Fruit fly (Drosophila melanogaster) whole organism, embryonic: ENCODE data around the gene CG17777.

ENCODE experiments used
- Asciz ChIP-seq: fragments of 200-800 bp; sonication (Bioruptor generic); optimal IDR thresholded peaks from 2 replicates; lab custom pipeline; 2017; ENCODE audit warnings: missing biosample characterization, mild to moderate bottlenecking, missing genetic modification characterization, missing genetic modification reagents
- Atf6 ChIP-seq: fragments of 200-800 bp; sonication (Bioruptor generic); IDR thresholded peaks from 2 replicates; pipeline ENCODE4 v1.3.6; 2022; ENCODE audit warnings: missing biosample characterization, missing genetic modification characterization
- B-H1 ChIP-seq: fragments of 200-800 bp; sonication (Bioruptor generic); IDR thresholded peaks from 3 replicates; pipeline ENCODE4 v1.3.6; 2022; ENCODE audit warnings: missing biosample characterization, missing genetic modification characterization
- Bdp1 ChIP-seq: fragments of 200-800 bp; sonication (Bioruptor generic); optimal IDR thresholded peaks from 3 replicates; lab custom pipeline; 2016; ENCODE audit warnings: missing biosample characterization, missing genetic modification characterization
- CG10462 ChIP-seq: fragments of 200-800 bp; sonication (Bioruptor generic); optimal IDR thresholded peaks from 2 replicates; lab custom pipeline; 2016; ENCODE audit warnings: missing biosample characterization, missing genetic modification characterization
- CG10543 ChIP-seq: fragments of 200-800 bp; sonication (Bioruptor generic); optimal IDR thresholded peaks from 3 replicates; lab custom pipeline; 2017; ENCODE audit warnings: missing biosample characterization, mild to moderate bottlenecking, missing genetic modification characterization, moderate library complexity
- CG11504 ChIP-seq: fragments of 200-800 bp; sonication (Bioruptor generic); optimal IDR thresholded peaks from 3 replicates; lab custom pipeline; 2019; ENCODE audit warnings: missing biosample characterization, mild to moderate bottlenecking, missing genetic modification characterization, moderate library complexity
- CG11696 ChIP-seq: fragments of 200-800 bp; sonication (Bioruptor generic); IDR thresholded peaks from 2 replicates; pipeline ENCODE4 v1.3.6; 2022; ENCODE audit warnings: missing biosample characterization, missing genetic modification characterization
- CG13287 ChIP-seq: fragments of 200-800 bp; sonication (Bioruptor generic); IDR thresholded peaks from 2 replicates; pipeline ENCODE4 v1.3.6; 2022; ENCODE audit warnings: missing biosample characterization, missing genetic modification characterization; ENCODE audit not compliant: partially characterized antibody
- CG13624 ChIP-seq: fragments of 200-800 bp; sonication (Bioruptor generic); optimal IDR thresholded peaks from 2 replicates; lab custom pipeline; 2016; ENCODE audit warnings: missing biosample characterization, missing genetic modification characterization
- CG14965 ChIP-seq: fragments of 200-800 bp; sonication (Bioruptor generic); optimal IDR thresholded peaks from 2 replicates; lab custom pipeline; 2016; ENCODE audit warnings: missing biosample characterization, missing genetic modification characterization, borderline replicate concordance
- CG15073 ChIP-seq: fragments of 200-800 bp; sonication (Bioruptor generic); optimal IDR thresholded peaks from 2 replicates; lab custom pipeline; 2016; ENCODE audit warnings: missing biosample characterization, missing genetic modification characterization
- CG15269 ChIP-seq: fragments of 200-800 bp; sonication (Bioruptor generic); optimal IDR thresholded peaks from 2 replicates; lab custom pipeline; 2018; ENCODE audit warnings: missing biosample characterization, mild to moderate bottlenecking, missing genetic modification characterization, moderate library complexity
- CG17802 ChIP-seq: fragments of 200-800 bp; sonication (Bioruptor generic); optimal IDR thresholded peaks from 2 replicates; lab custom pipeline; 2018; ENCODE audit warnings: missing biosample characterization, mild to moderate bottlenecking, missing genetic modification characterization, moderate library complexity
- CG2199 ChIP-seq: fragments of 200-800 bp; sonication (Bioruptor generic); IDR thresholded peaks from 3 replicates; pipeline ENCODE4 v1.3.6; 2022; ENCODE audit warnings: missing biosample characterization, missing genetic modification characterization
- CG2678 ChIP-seq: fragments of 200-800 bp; sonication (Bioruptor generic); optimal IDR thresholded peaks from 3 replicates; lab custom pipeline; 2019; ENCODE audit warnings: missing biosample characterization, mild to moderate bottlenecking, missing genetic modification characterization, moderate library complexity
- CG31224 ChIP-seq: fragments of 200-800 bp; sonication (Bioruptor generic); IDR thresholded peaks from 2 replicates; pipeline ENCODE4 v1.3.6; 2022; ENCODE audit warnings: missing biosample characterization, missing genetic modification characterization
- CG3838 ChIP-seq: fragments of 200-800 bp; sonication (Bioruptor generic); optimal IDR thresholded peaks from 3 replicates; lab custom pipeline; 2016; ENCODE audit warnings: missing biosample characterization, missing genetic modification characterization
- CG4617 ChIP-seq: fragments of 200-800 bp; sonication (Bioruptor generic); optimal IDR thresholded peaks from 3 replicates; lab custom pipeline; 2016; ENCODE audit warnings: missing biosample characterization, missing genetic modification characterization, borderline replicate concordance
- CG6272 ChIP-seq: fragments of 200-800 bp; sonication (Bioruptor generic); IDR thresholded peaks from 2 replicates; pipeline ENCODE4 v1.3.6; 2022; ENCODE audit warnings: missing biosample characterization, missing genetic modification characterization
- CTCF ChIP-seq: fragments of 200-800 bp; sonication (Bioruptor generic); optimal IDR thresholded peaks from 2 replicates; lab custom pipeline; 2017; ENCODE audit warnings: missing biosample characterization, mild to moderate bottlenecking, missing genetic modification characterization, moderate library complexity
- D ChIP-seq, 2 experiments: fragments of 200-800 bp in 1 of 2; fragments of >200 bp in 1 of 2; sonication (Bioruptor generic) in 1 of 2; optimal IDR thresholded peaks; 2 replicates in 1 of 2; 3 replicates in 1 of 2; lab custom pipeline; 2017; ENCODE audit warnings: mild to moderate bottlenecking in 1 of 2, missing biosample characterization in 1 of 2, missing genetic modification characterization in 1 of 2, missing genetic modification reagents in 1 of 2
- Dek ChIP-seq: fragments of 200-800 bp; sonication (Bioruptor generic); optimal IDR thresholded peaks from 3 replicates; lab custom pipeline; 2019; ENCODE audit warnings: missing biosample characterization, mild to moderate bottlenecking, missing genetic modification characterization, moderate library complexity
- Dp ChIP-seq: fragments of 200-800 bp; sonication (Bioruptor generic); optimal IDR thresholded peaks from 2 replicates; lab custom pipeline; 2018; ENCODE audit warnings: missing biosample characterization, mild to moderate bottlenecking, missing genetic modification characterization, moderate library complexity
- Dref ChIP-seq: fragments of 200-800 bp; sonication (Bioruptor generic); IDR thresholded peaks from 2 replicates; pipeline ENCODE4 v1.3.6; 2022; ENCODE audit warnings: missing biosample characterization, missing genetic modification characterization
- Gug ChIP-seq: fragments of 200-800 bp; sonication (Bioruptor generic); IDR thresholded peaks from 4 replicates; pipeline ENCODE4 v1.3.6; 2022; ENCODE audit warnings: missing biosample characterization, missing genetic modification characterization
- H15 ChIP-seq: fragments of 200-800 bp; sonication (Bioruptor generic); IDR thresholded peaks from 3 replicates; pipeline ENCODE4 v1.3.6; 2022; ENCODE audit warnings: missing biosample characterization, missing genetic modification characterization
- HHEX ChIP-seq: fragments of 200-800 bp; sonication (Bioruptor generic); optimal IDR thresholded peaks from 3 replicates; lab custom pipeline; 2017; ENCODE audit warnings: missing biosample characterization, mild to moderate bottlenecking, missing genetic modification characterization, missing genetic modification reagents
- MTF-1 ChIP-seq: fragments of 200-800 bp; sonication (Bioruptor generic); optimal IDR thresholded peaks from 2 replicates; lab custom pipeline; 2018; ENCODE audit warnings: missing biosample characterization, mild to moderate bottlenecking, missing genetic modification characterization, borderline replicate concordance
- Nf-YB ChIP-seq: fragments of 200-800 bp; sonication (Bioruptor generic); optimal IDR thresholded peaks from 3 replicates; lab custom pipeline; 2019; ENCODE audit warnings: missing biosample characterization, mild to moderate bottlenecking, missing genetic modification characterization, moderate library complexity
- Poxn ChIP-seq: fragments of 200-800 bp; sonication (Bioruptor generic); IDR thresholded peaks from 2 replicates; pipeline ENCODE4 v1.3.6; 2022; ENCODE audit warnings: missing biosample characterization, missing genetic modification characterization
- Six4 ChIP-seq: fragments of 200-800 bp; sonication (Bioruptor generic); optimal IDR thresholded peaks from 2 replicates; lab custom pipeline; 2016; ENCODE audit warnings: missing biosample characterization, missing genetic modification characterization
- Spps ChIP-seq: fragments of 200-800 bp; sonication (Bioruptor generic); optimal IDR thresholded peaks from 2 replicates; lab custom pipeline; 2018; ENCODE audit warnings: missing biosample characterization, mild to moderate bottlenecking, missing genetic modification characterization
- Ssrp ChIP-seq: fragments of 200-800 bp; sonication (Bioruptor generic); optimal IDR thresholded peaks from 2 replicates; lab custom pipeline; 2018; ENCODE audit warnings: missing biosample characterization, mild to moderate bottlenecking, missing genetic modification characterization, moderate library complexity
- YL-1 ChIP-seq: fragments of 200-800 bp; sonication (Bioruptor generic); optimal IDR thresholded peaks from 3 replicates; lab custom pipeline; 2017; ENCODE audit warnings: missing biosample characterization, mild to moderate bottlenecking, missing genetic modification characterization
- chif ChIP-seq, 2 experiments: fragments of 200-800 bp; sonication (Bioruptor generic); optimal IDR thresholded peaks; 3 replicates each; lab custom pipeline; 2016; ENCODE audit warnings: missing biosample characterization in 2 of 2, missing genetic modification characterization in 2 of 2
- dpn ChIP-seq, 2 experiments: fragments of 200-800 bp; sonication (Bioruptor generic); optimal IDR thresholded peaks; 3 replicates each; lab custom pipeline; 2016; ENCODE audit warnings: missing biosample characterization in 2 of 2, missing genetic modification characterization in 2 of 2
- emc ChIP-seq: fragments of 200-800 bp; sonication (Bioruptor generic); optimal IDR thresholded peaks from 2 replicates; lab custom pipeline; 2016; ENCODE audit warnings: missing biosample characterization, missing genetic modification characterization
- esg ChIP-seq: fragments of 200-800 bp; sonication (Bioruptor generic); conservative IDR thresholded peaks from 2 replicates; pipeline ENCODE4 v1.3.6; 2022; ENCODE audit warnings: missing biosample characterization, missing genetic modification characterization
- ewg ChIP-seq: fragments of 200-800 bp; sonication (Bioruptor generic); optimal IDR thresholded peaks from 3 replicates; lab custom pipeline; 2017; ENCODE audit warnings: mild to moderate bottlenecking, missing biosample characterization, missing genetic modification reagents, missing genetic modification characterization
- exex ChIP-seq: fragments of 200-800 bp; sonication (Bioruptor generic); optimal IDR thresholded peaks from 4 replicates; lab custom pipeline; 2018; ENCODE audit warnings: missing biosample characterization, mild to moderate bottlenecking, missing genetic modification characterization, moderate library complexity
- fd64A ChIP-seq: fragments of 200-800 bp; sonication (Bioruptor generic); optimal IDR thresholded peaks from 3 replicates; lab custom pipeline; 2018; ENCODE audit warnings: missing biosample characterization, mild to moderate bottlenecking, missing genetic modification characterization
- h ChIP-seq: fragments of >200 bp; optimal IDR thresholded peaks from 2 replicates; lab custom pipeline; 2017
- hbn ChIP-seq: fragments of 200-800 bp; sonication (Bioruptor generic); IDR thresholded peaks from 2 replicates; pipeline ENCODE4 v1.3.6; 2022; ENCODE audit warnings: missing biosample characterization, missing genetic modification characterization; ENCODE audit not compliant: partially characterized antibody
- onecut ChIP-seq: fragments of 200-800 bp; sonication (Bioruptor generic); IDR thresholded peaks from 2 replicates; pipeline ENCODE4 v1.3.6; 2022; ENCODE audit warnings: missing biosample characterization, missing genetic modification characterization
- pan ChIP-seq, 4 experiments: fragments of >200 bp in 3 of 4; fragments of 200-800 bp in 1 of 4; sonication (Bioruptor generic) in 1 of 4; optimal IDR thresholded peaks in 3 of 4; IDR thresholded peaks in 1 of 4; 2 replicates each; pipeline versions ENCODE4 v1.3.6 to Lab custom; 2017 to 2022; ENCODE audit warnings: missing biosample characterization in 2 of 4, missing genetic modification characterization in 2 of 4, mixed read lengths in 1 of 4
- slp2 ChIP-seq: fragments of 200-800 bp; sonication (Bioruptor generic); optimal IDR thresholded peaks from 2 replicates; lab custom pipeline; 2016; ENCODE audit warnings: missing biosample characterization, missing genetic modification characterization
- tna ChIP-seq: fragments of 200-800 bp; sonication (Bioruptor generic); IDR thresholded peaks from 2 replicates; pipeline ENCODE4 v1.3.6; 2022; ENCODE audit warnings: missing biosample characterization, missing genetic modification characterization; ENCODE audit not compliant: partially characterized antibody
- unc-4 ChIP-seq: fragments of 200-800 bp; sonication (Bioruptor generic); IDR thresholded peaks from 2 replicates; pipeline ENCODE4 v1.3.6; 2022; ENCODE audit warnings: missing biosample characterization, missing genetic modification characterization; ENCODE audit not compliant: partially characterized antibody

The CG17777 gene

DNA sequence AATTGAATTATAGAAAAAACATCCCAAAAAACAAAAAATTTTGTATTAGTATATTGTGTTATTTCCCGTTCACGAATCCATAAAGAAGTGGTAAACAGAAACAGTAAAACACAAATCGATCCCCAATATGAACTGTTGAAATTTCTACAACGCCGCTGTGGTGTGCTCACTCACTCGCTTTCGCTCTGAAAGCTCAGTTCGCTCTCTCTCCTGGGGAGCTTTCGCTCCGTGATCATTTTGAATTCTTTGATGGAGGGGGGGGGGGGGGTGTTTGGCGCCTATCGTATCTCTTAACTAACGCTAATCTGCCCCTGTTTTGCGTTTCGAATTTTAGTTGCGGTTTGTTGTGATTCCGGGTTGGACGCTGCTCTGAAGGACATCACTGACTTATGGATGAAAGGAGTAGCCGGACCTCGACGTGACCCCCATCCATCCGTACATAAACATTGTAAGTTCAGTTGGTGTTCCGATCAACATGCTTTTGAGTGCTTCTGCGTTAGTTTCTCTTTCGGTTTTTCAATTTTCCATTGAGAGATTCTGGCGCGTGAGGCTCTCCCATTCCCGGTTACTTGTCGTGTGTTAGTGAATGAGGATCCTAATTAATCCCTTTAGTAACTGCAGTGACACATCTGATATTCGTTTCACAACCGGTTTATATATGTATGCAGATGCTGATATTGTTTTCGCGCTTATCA is 45.3 kb upstream of the CG17777 start, which contains the start of gene D2hgdh (continued):
- TF ChIP-seq HHEX (GFP tag; lab: Kevin White, UChicago) = no peak
- TF ChIP-seq tna (GFP tag; lab: Robert Waterston, UW) = no peak
- no peak for TF ChIP-seq Dek (tag; lab: Kevin White, UChicago)
- no peak for TF ChIP-seq Spps (tag; lab: Kevin White, UChicago)
- TF ChIP-seq ewg (GFP tag; lab: Kevin White, UChicago) = no peak
- no peak for TF ChIP-seq Asciz
- no peak for TF ChIP-seq Dref
- no peak for TF ChIP-seq Nf-YB
- TF ChIP-seq CG2678 (tag; lab: Kevin White, UChicago) = peak; percentile 30
- TF ChIP-seq CG2199 (GFP tag; lab: Robert Waterston, UW) = no peak
- TF ChIP-seq slp2 (GFP tag; lab: Kevin White, UChicago) = no peak
- TF ChIP-seq fd64A (GFP tag; lab: Kevin White, UChicago) = no peak
- no peak for TF ChIP-seq hbn (GFP tag; lab: Robert Waterston, UW)
- no peak for TF ChIP-seq CG11504 (tag; lab: Kevin White, UChicago)
- TF ChIP-seq h (lab: Kevin White, UChicago) = no peak
- TF ChIP-seq CG6272 (GFP tag; lab: Robert Waterston, UW) = no peak
- no peak for TF ChIP-seq pan (optimal IDR thresholded peaks at IDR 0.05; lab: Kevin White, UChicago)
- peak in 1 of 2 experiments; percentile 24 for TF ChIP-seq pan (GFP tag; optimal IDR thresholded peaks at IDR 0.05 in 1 of 2, IDR thresholded peaks at IDR 0.05 in 1 of 2)
- no peak for TF ChIP-seq CG3838
- no peak for TF ChIP-seq dpn (GFP tag; optimal IDR thresholded peaks at IDR 0.05; lab: Kevin White, UChicago)
- TF ChIP-seq Poxn (GFP tag; lab: Robert Waterston, UW) = no peak
- no peak for TF ChIP-seq MTF-1 (GFP tag; lab: Kevin White, UChicago)
- no peak for TF ChIP-seq chif (GFP tag; optimal IDR thresholded peaks at IDR 0.05; lab: Kevin White, UChicago)
- TF ChIP-seq CG10462 = no peak
- TF ChIP-seq Atf6 (GFP tag; lab: Robert Waterston, UW) = no peak
- no peak for TF ChIP-seq Six4 (GFP tag; lab: Kevin White, UChicago)
- no peak for TF ChIP-seq esg (GFP tag; lab: Robert Waterston, UW)
- peak; percentile 33; the same call in 1 of the 2 replicates for TF ChIP-seq CG13287 (GFP tag; lab: Robert Waterston, UW)
- TF ChIP-seq CG4617 (GFP tag; lab: Kevin White, UChicago) = no peak
- TF ChIP-seq unc-4 (GFP tag; lab: Robert Waterston, UW) = no peak
- no peak for TF ChIP-seq CG17802 (tag; lab: Kevin White, UChicago)
- no peak for TF ChIP-seq CG11696 (GFP tag; lab: Robert Waterston, UW)
- TF ChIP-seq CTCF (GFP tag; lab: Kevin White, UChicago) = no peak
- TF ChIP-seq exex (tag; lab: Kevin White, UChicago) = no peak
- no peak for TF ChIP-seq Ssrp
- no peak for TF ChIP-seq CG15073 (GFP tag; lab: Kevin White, UChicago)
- TF ChIP-seq Gug (GFP tag; lab: Robert Waterston, UW) = no peak
- no peak for TF ChIP-seq CG13624
- no peak for TF ChIP-seq Bdp1 (GFP tag; lab: Kevin White, UChicago)
- no peak for TF ChIP-seq emc (GFP tag; lab: Kevin White, UChicago)
- TF ChIP-seq Dp (GFP tag; lab: Kevin White, UChicago) = peak; percentile 20
- TF ChIP-seq CG14965 (GFP tag; lab: Kevin White, UChicago) = no peak
- TF ChIP-seq CG15269 (tag; lab: Kevin White, UChicago) = peak; percentile 18
- no peak for TF ChIP-seq CG10543 (GFP tag; lab: Kevin White, UChicago)
- TF ChIP-seq B-H1 (GFP tag; lab: Robert Waterston, UW) = no peak
- TF ChIP-seq D (optimal IDR thresholded peaks at IDR 0.05; lab: Kevin White, UChicago) = no peak
- no peak for TF ChIP-seq D (GFP tag; optimal IDR thresholded peaks at IDR 0.05; lab: Kevin White, UChicago)
- no peak for TF ChIP-seq H15 (GFP tag; lab: Robert Waterston, UW)
- TF ChIP-seq CG31224 (GFP tag; lab: Robert Waterston, UW) = no peak
- no peak for TF ChIP-seq onecut (GFP tag; lab: Robert Waterston, UW)
- no peak for TF ChIP-seq YL-1 (GFP tag; lab: Kevin White, UChicago)
